Worm (Caenorhabditis elegans) whole organism, L3 larva: ENCODE data around the gene ttr-45.

Source experiments
- jun-1 ChIP-seq: fragments of 150-350 bp; optimal IDR thresholded peaks from 2 replicates; lab custom pipeline; 2014; ENCODE audit warnings: missing biosample characterization, missing genetic modification reagents, missing genetic modification characterization
- lin-39 ChIP-seq: fragments of 150-350 bp; optimal IDR thresholded peaks from 2 replicates; lab custom pipeline; 2018; ENCODE audit warnings: missing biosample characterization, missing genetic modification reagents, missing genetic modification characterization

DNA sequence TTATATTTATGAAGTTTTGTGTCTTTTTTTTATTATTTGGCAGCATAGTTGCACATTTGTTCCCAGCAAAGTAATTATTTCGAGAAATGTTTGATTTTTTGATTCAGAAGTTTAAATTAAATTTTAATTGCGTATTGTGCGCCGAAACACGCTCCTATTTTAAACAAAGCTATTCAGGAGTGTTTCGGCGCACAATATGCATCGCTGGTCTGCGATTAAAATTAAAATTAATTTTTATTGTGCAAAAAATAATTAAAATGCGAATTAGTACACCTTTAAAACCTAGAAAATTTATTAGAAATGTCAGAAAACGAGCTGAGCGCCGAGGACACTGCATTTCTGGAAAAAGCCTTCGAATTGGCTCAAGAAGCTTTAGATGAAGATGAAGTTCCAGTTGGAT is 10.7 kb upstream of the ttr-45 start, which contains the start of gene JC8.4:
- TF ChIP-seq jun-1 (tag; lab: Kevin White, UChicago), result no peak
- no peak for TF ChIP-seq lin-39 (tag; lab: Kevin White, UChicago)
